Worm (Caenorhabditis elegans): ENCODE results near the gene F10G7.5.

The F10G7.5 gene

DNA sequence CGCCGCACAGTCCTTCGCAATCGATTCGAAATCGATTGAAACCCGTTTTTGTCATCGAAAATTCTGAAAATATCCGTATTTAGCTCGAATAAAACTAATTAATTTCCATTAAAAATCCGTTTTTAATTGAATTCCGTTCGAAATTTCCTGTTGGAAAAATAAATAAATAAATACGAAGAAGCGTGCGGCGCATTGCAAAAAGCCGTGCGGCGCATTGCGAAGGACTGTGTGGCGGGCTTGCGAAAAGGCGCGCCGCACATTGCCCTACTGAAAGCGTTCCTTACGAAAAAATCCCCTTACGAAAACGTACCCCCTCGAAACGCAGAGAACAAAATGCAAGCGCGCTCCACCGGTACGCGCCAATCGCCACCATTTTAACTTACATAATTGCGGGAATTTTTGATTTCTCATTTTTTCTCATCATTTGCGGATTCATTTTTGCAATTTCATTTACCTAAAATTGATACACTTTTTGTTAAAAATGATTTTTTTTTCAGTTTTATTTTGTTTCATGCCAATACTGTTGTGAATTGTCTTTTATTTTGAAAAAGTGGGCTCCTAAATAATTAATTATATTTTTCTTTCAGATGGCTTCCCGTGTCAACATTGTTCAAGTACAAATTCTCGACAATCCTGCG is 8.4 kb downstream of the F10G7.5 start, which contains the start of gene unc-85 (continued):
- TF ChIP-seq lim-7 (GFP tag; IDR thresholded peaks at IDR 0.05), result peak; percentile 62; the same call in 1 of the 2 replicates
- TF ChIP-seq hif-1 (tag; optimal IDR thresholded peaks at IDR 0.05), result peak in 1 of 2 experiments; percentile 61
- peak; percentile 67 for TF ChIP-seq lin-15B (tag; optimal IDR thresholded peaks at IDR 0.05)
- TF ChIP-seq mep-1 (tag; optimal IDR thresholded peaks at IDR 0.05), result peak; percentile 82
- peak; percentile 92 for TF ChIP-seq Y48G9A.11 (GFP tag; IDR thresholded peaks at IDR 0.05)
- TF ChIP-seq arid-1 (GFP tag; conservative IDR thresholded peaks at IDR 0.05), result peak; percentile 87
- peak; percentile 55; the same call in 1 of the 2 replicates for TF ChIP-seq ZK337.2 (GFP tag; IDR thresholded peaks at IDR 0.05)
- peak; percentile 33 for TF ChIP-seq nhr-6 (tag; optimal IDR thresholded peaks at IDR 0.05)

DNA sequence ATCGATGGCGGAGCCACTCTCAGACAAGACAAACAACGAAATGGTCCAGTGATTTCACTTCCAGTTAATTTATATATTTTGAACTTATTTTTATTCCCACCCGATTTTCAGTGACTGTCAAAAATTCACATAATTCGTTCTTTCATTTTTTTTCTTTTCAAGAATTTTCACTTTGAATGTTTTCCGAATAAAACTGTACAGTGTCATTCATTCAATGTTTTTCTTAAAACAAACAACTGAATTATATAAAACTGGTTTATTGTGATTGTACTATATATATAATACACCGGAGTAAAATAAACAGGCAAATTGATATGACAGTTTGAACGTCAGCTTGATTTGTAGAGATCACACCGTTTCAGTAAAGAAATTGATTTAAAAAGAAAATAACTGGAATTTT is 9.8 kb downstream of the F10G7.5 start:
- TF ChIP-seq lin-38 (GFP tag; IDR thresholded peaks at IDR 0.05) (peak; percentile 61), F49E8.2 (tag; optimal IDR thresholded peaks at IDR 0.05; ENCODE audit: borderline replicate concordance) (peak; percentile 9), mes-2 (tag; optimal IDR thresholded peaks at IDR 0.05; ENCODE audit: poor library complexity, severe bottlenecking) (no peak), F37D6.2 (tag; optimal IDR thresholded peaks at IDR 0.05) (no peak), arid-1 (GFP tag; conservative IDR thresholded peaks at IDR 0.05) (no peak), dmd-6 (GFP tag; IDR thresholded peaks at IDR 0.05) (no peak), unc-39 (tag; optimal IDR thresholded peaks at IDR 0.05) (no peak), ceh-82 (tag; optimal IDR thresholded peaks at IDR 0.05) (no peak), nhr-111 (GFP tag; optimal IDR thresholded peaks at IDR 0.05) (no peak), aha-1 (tag) (no peak), F26F4.8 (GFP tag; conservative IDR thresholded peaks at IDR 0.05) (no peak), mxl-3 (GFP tag; optimal IDR thresholded peaks at IDR 0.05) (no peak), unc-130 (GFP tag; optimal IDR thresholded peaks at IDR 0.05) (peak; percentile 7), ama-1 (optimal IDR thresholded peaks at IDR 0.05) (no peak), mep-1 (tag; optimal IDR thresholded peaks at IDR 0.05) (peak; percentile 7), hmg-1.1 (GFP tag; IDR thresholded peaks at IDR 0.05) (no peak), Y48G9A.11 (GFP tag; IDR thresholded peaks at IDR 0.05) (no peak), dve-1 (tag; optimal IDR thresholded peaks at IDR 0.05; ENCODE audit: insufficient read depth) (no peak), nhr-10 (tag; optimal IDR thresholded peaks at IDR 0.05) (no peak), nhr-48 (tag; optimal IDR thresholded peaks at IDR 0.05) (no peak), ZK546.5 (tag; optimal IDR thresholded peaks at IDR 0.05) (no peak)

DNA sequence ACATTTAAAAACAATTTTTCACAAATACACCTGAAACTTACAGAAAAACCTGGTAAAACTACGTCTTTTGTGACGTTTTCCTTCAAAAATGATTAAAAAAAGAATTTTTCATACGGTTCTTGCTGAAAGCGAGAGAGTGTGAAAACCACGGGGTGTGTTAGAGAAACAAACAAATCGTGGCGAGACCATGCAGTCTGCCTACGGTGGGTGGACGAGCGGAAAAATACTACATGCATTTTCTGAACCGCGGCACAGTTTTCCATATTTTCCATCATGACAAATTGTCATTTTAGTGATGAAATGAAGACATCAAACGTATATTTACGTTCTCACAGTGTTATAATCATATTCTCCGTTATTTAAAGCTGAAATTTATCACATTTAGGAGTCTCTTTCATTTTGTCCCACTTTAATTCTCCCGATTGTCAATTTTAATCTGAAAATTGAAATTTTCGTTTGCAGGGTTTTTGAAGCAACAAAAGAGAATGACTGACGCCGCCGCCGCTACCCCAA is 13.2 kb downstream of the F10G7.5 start, which contains the start of the genes F10G7.9 and tsn-1:
F10G7.9 (minus strand) TSS at position 127 of the 513 bp plus-strand sequence.
tsn-1 (plus strand) TSS at position 463 of the 513 bp plus-strand sequence.
- no peak for TF ChIP-seq nhr-41 (GFP tag; IDR thresholded peaks at IDR 0.05)
- no peak for TF ChIP-seq zip-11 (GFP tag; IDR thresholded peaks at IDR 0.05)
- no peak for TF ChIP-seq Y105C5A.15 (GFP tag; IDR thresholded peaks at IDR 0.05)
- TF ChIP-seq hmg-1.1 (GFP tag; IDR thresholded peaks at IDR 0.05), result peak; percentile 57; the same call in 1 of the 2 replicates
- no peak for TF ChIP-seq cey-2 (tag; optimal IDR thresholded peaks at IDR 0.05; ENCODE audit: borderline replicate concordance, insufficient read depth)
- TF ChIP-seq Y5F2A.4 (GFP tag; optimal IDR thresholded peaks at IDR 0.05), result no peak
- no peak for TF ChIP-seq sdz-12 (GFP tag; optimal IDR thresholded peaks at IDR 0.05)
- no peak for TF ChIP-seq daf-8 (GFP tag; IDR thresholded peaks at IDR 0.05)
- no peak for TF ChIP-seq nhr-48 (tag; optimal IDR thresholded peaks at IDR 0.05)
- no peak for TF ChIP-seq ZK546.5 (tag; optimal IDR thresholded peaks at IDR 0.05)
- TF ChIP-seq unc-62 (GFP tag; optimal IDR thresholded peaks at IDR 0.05 in 1 of 2), result no peak
- TF ChIP-seq unc-62 (tag; optimal IDR thresholded peaks at IDR 0.05), result no peak
- TF ChIP-seq nhr-42 (GFP tag; IDR thresholded peaks at IDR 0.05), result no peak
- TF ChIP-seq jun-1 (tag; optimal IDR thresholded peaks at IDR 0.05), result no peak
- no peak for TF ChIP-seq tra-1 (GFP tag; IDR thresholded peaks at IDR 0.05)
- no peak for TF ChIP-seq nhr-10 (tag; optimal IDR thresholded peaks at IDR 0.05)
- TF ChIP-seq lim-7 (GFP tag; IDR thresholded peaks at IDR 0.05), result no peak
- no peak for TF ChIP-seq D1046.2 (GFP tag; IDR thresholded peaks at IDR 0.05)
- peak; percentile 63 for TF ChIP-seq mep-1 (tag; optimal IDR thresholded peaks at IDR 0.05)
- TF ChIP-seq tag-97 (GFP tag; IDR thresholded peaks at IDR 0.05), result no peak
- TF ChIP-seq aha-1 (tag), result peak; percentile 87
- no peak for TF ChIP-seq lir-3 (tag; optimal IDR thresholded peaks at IDR 0.05)
- TF ChIP-seq ceh-82 (tag; optimal IDR thresholded peaks at IDR 0.05), result no peak
- peak; percentile 51 for TF ChIP-seq pqm-1 (tag; optimal IDR thresholded peaks at IDR 0.05)
- peak; percentile 18; the same call in 1 of the 2 replicates for TF ChIP-seq Y48G9A.11 (GFP tag; IDR thresholded peaks at IDR 0.05)
- TF ChIP-seq nhr-25 (tag; optimal IDR thresholded peaks at IDR 0.05; ENCODE audit: borderline replicate concordance, insufficient read depth), result peak; percentile 46
- no peak for TF ChIP-seq daf-16 (GFP tag; optimal IDR thresholded peaks at IDR 0.05)
- peak; percentile 21 for TF ChIP-seq daf-16 (tag; optimal IDR thresholded peaks at IDR 0.05)
- peak; percentile 75 for TF ChIP-seq lin-13 (GFP tag; optimal IDR thresholded peaks at IDR 0.05)
